Fruit fly (Drosophila melanogaster): Measurements from ENCODE around the gene Fbp1.

dm6 chr3L:14101421-14102130, 3.7 kb upstream of the Fbp1 start:
- no peak for TF ChIP-seq CG9948 (tag; optimal IDR thresholded peaks at IDR 0.05)
- TF ChIP-seq CG10348 (GFP tag; IDR thresholded peaks at IDR 0.05): no peak

Data from whole organism, pupa.